Worm (Caenorhabditis elegans) whole organism, L1 larva: ENCODE data around the gene F36H9.4.

Source experiments
- C16A3.4 ChIP-seq: fragments of 150-350 bp; optimal IDR thresholded peaks from 2 replicates; lab custom pipeline; 2014; ENCODE audit warnings: missing biosample characterization, missing genetic modification characterization
- F16B12.6 ChIP-seq: fragments of 150-350 bp; optimal IDR thresholded peaks from 2 replicates; lab custom pipeline; 2014; ENCODE audit warnings: missing biosample characterization, missing genetic modification characterization
- aha-1 ChIP-seq: fragments of 150-350 bp; optimal IDR thresholded peaks from 2 replicates; lab custom pipeline; 2014; ENCODE audit warnings: missing biosample characterization, missing genetic modification characterization
- aly-2 ChIP-seq: fragments of 150-350 bp; optimal IDR thresholded peaks from 2 replicates; lab custom pipeline; 2014; ENCODE audit warnings: missing biosample characterization, missing genetic modification characterization
- blmp-1 ChIP-seq: fragments of 150-350 bp; optimal IDR thresholded peaks from 2 replicates; lab custom pipeline; 2014; ENCODE audit warnings: missing biosample characterization, missing genetic modification characterization
- ceh-82 ChIP-seq, 3 experiments: fragments of 150-350 bp in 1 of 3; sonication (generic microtip) in 2 of 3; optimal IDR thresholded peaks; 2 replicates each; lab custom pipeline; 2014 to 2017; ENCODE audit warnings: missing biosample characterization in 3 of 3, missing genetic modification characterization in 3 of 3
- ceh-88 ChIP-seq: fragments of 200-800 bp; sonication (Bioruptor generic); IDR thresholded peaks from 2 replicates; pipeline ENCODE4 v1.3.6; 2022; ENCODE audit warnings: missing genetic modification characterization, missing compliant biosample characterization
- ces-1 ChIP-seq: fragments of 150-350 bp; optimal IDR thresholded peaks from 2 replicates; lab custom pipeline; 2014; ENCODE audit warnings: missing biosample characterization, missing genetic modification reagents, missing genetic modification characterization
- dpl-1 ChIP-seq, 3 experiments: fragments of 150-350 bp in 2 of 3; sonication (generic microtip) in 1 of 3; optimal IDR thresholded peaks; 2 replicates each; lab custom pipeline; 2014 to 2017; ENCODE audit warnings: missing biosample characterization in 3 of 3, missing genetic modification characterization in 3 of 3, missing genetic modification reagents in 3 of 3
- dsc-1 ChIP-seq: sonication (generic microtip); optimal IDR thresholded peaks from 2 replicates; lab custom pipeline; 2016; ENCODE audit warnings: mild to moderate bottlenecking, missing genetic modification characterization, missing compliant biosample characterization
- efl-1 ChIP-seq, 4 experiments: fragments of 150-350 bp; optimal IDR thresholded peaks in 3 of 4; peaks in 1 of 4; 1 replicate in 1 of 4; 2 replicates in 3 of 4; lab custom pipeline; 2014; ENCODE audit warnings: missing biosample characterization in 2 of 4, missing genetic modification characterization in 2 of 4, missing genetic modification reagents in 2 of 4
- elt-2 ChIP-seq: sonication (generic microtip); optimal IDR thresholded peaks from 2 replicates; lab custom pipeline; 2016; ENCODE audit warnings: missing genetic modification characterization, mild to moderate bottlenecking, inconsistent platforms, missing compliant biosample characterization, missing genetic modification reagents
- fkh-8 ChIP-seq: sonication (generic microtip); optimal IDR thresholded peaks from 2 replicates; lab custom pipeline; 2016; ENCODE audit warnings: mild to moderate bottlenecking, missing genetic modification characterization, missing compliant biosample characterization
- hlh-17 ChIP-seq: fragments of 200-800 bp; sonication (Bioruptor generic); optimal IDR thresholded peaks from 2 replicates; lab custom pipeline; 2018; ENCODE audit warnings: missing genetic modification characterization, mild to moderate bottlenecking, missing compliant biosample characterization, moderate library complexity, borderline replicate concordance
- jun-1 ChIP-seq: fragments of 150-350 bp; optimal IDR thresholded peaks from 2 replicates; lab custom pipeline; 2014; ENCODE audit warnings: missing biosample characterization, missing genetic modification reagents, missing genetic modification characterization
- lin-14 ChIP-seq: fragments of 200-800 bp; sonication (Bioruptor generic); optimal IDR thresholded peaks from 2 replicates; lab custom pipeline; 2018; ENCODE audit warnings: mild to moderate bottlenecking, missing genetic modification characterization, moderate library complexity, missing compliant biosample characterization
- lin-35 ChIP-seq, 2 experiments: fragments of 150-350 bp; optimal IDR thresholded peaks; 2 replicates each; lab custom pipeline; 2014; ENCODE audit warnings: missing biosample characterization in 2 of 2, missing genetic modification characterization in 2 of 2, missing genetic modification reagents in 2 of 2
- lsy-2 ChIP-seq, 2 experiments: fragments of 150-350 bp; optimal IDR thresholded peaks; 2 replicates each; lab custom pipeline; 2014; ENCODE audit warnings: missing biosample characterization in 2 of 2, missing genetic modification characterization in 2 of 2
- mdl-1 ChIP-seq, 2 experiments: fragments of 150-350 bp; optimal IDR thresholded peaks; 2 replicates each; lab custom pipeline; 2014 to 2017; ENCODE audit warnings: missing biosample characterization in 2 of 2, missing genetic modification characterization in 2 of 2, inconsistent platforms in 1 of 2
- mef-2 ChIP-seq: fragments of 150-350 bp; optimal IDR thresholded peaks from 2 replicates; lab custom pipeline; 2014; ENCODE audit warnings: missing biosample characterization, missing genetic modification characterization
- nhr-11 ChIP-seq: fragments of 150-350 bp; optimal IDR thresholded peaks from 2 replicates; lab custom pipeline; 2014; ENCODE audit warnings: missing biosample characterization, missing genetic modification characterization
- nhr-19 ChIP-seq: fragments of 200-800 bp; sonication (Bioruptor generic); conservative IDR thresholded peaks from 2 replicates; pipeline ENCODE4 v1.3.6; 2022; ENCODE audit warnings: missing genetic modification characterization, missing compliant biosample characterization
- nhr-20 ChIP-seq: sonication (generic microtip); optimal IDR thresholded peaks from 2 replicates; lab custom pipeline; 2016; ENCODE audit warnings: mild to moderate bottlenecking, missing genetic modification characterization, missing compliant biosample characterization
- nhr-237 ChIP-seq: fragments of 150-350 bp; optimal IDR thresholded peaks from 2 replicates; lab custom pipeline; 2014; ENCODE audit warnings: missing biosample characterization, missing genetic modification characterization
- nhr-47 ChIP-seq: sonication (generic microtip); optimal IDR thresholded peaks from 2 replicates; lab custom pipeline; 2016; ENCODE audit warnings: mild to moderate bottlenecking, missing genetic modification characterization, moderate library complexity, missing compliant biosample characterization
- nhr-71 ChIP-seq: sonication (generic microtip); optimal IDR thresholded peaks from 2 replicates; lab custom pipeline; 2016; ENCODE audit warnings: mild to moderate bottlenecking, missing genetic modification characterization, moderate library complexity, missing compliant biosample characterization
- nhr-77 ChIP-seq: fragments of 150-350 bp; optimal IDR thresholded peaks from 2 replicates; lab custom pipeline; 2014; ENCODE audit warnings: missing biosample characterization, missing genetic modification characterization
- nhr-85 ChIP-seq: sonication (generic microtip); peaks from one replicate; lab custom pipeline; 2016; ENCODE audit warnings: missing genetic modification characterization, inconsistent platforms, missing compliant biosample characterization
- nhr-90 ChIP-seq: sonication (generic microtip); optimal IDR thresholded peaks from 2 replicates; lab custom pipeline; 2016; ENCODE audit warnings: mild to moderate bottlenecking, missing genetic modification characterization, missing compliant biosample characterization; ENCODE audit not compliant: poor library complexity
- pag-3 ChIP-seq: sonication (generic microtip); optimal IDR thresholded peaks from 2 replicates; lab custom pipeline; 2017; ENCODE audit warnings: missing genetic modification characterization, mild to moderate bottlenecking, missing compliant biosample characterization, antibody characterized with exemption, borderline replicate concordance; ENCODE audit not compliant: insufficient read depth
- pax-3 ChIP-seq: fragments of 200-800 bp; sonication (Bioruptor generic); optimal IDR thresholded peaks from 2 replicates; lab custom pipeline; 2018; ENCODE audit warnings: mild to moderate bottlenecking, missing genetic modification characterization, moderate library complexity, missing compliant biosample characterization
- rnt-1 ChIP-seq: sonication (generic microtip); optimal IDR thresholded peaks from 2 replicates; lab custom pipeline; 2016; ENCODE audit warnings: mild to moderate bottlenecking, missing genetic modification characterization, moderate library complexity, missing compliant biosample characterization
- skn-1 ChIP-seq: fragments of 150-350 bp; optimal IDR thresholded peaks from 2 replicates; lab custom pipeline; 2014; ENCODE audit warnings: missing biosample characterization, missing genetic modification characterization
- snu-23 ChIP-seq: sonication (generic microtip); optimal IDR thresholded peaks from 2 replicates; lab custom pipeline; 2016; ENCODE audit warnings: missing genetic modification characterization, missing compliant biosample characterization
- sox-4 ChIP-seq: sonication (generic microtip); optimal IDR thresholded peaks from 2 replicates; lab custom pipeline; 2016; ENCODE audit warnings: missing genetic modification characterization, missing compliant biosample characterization
- swsn-7 ChIP-seq: sonication (generic microtip); optimal IDR thresholded peaks from 2 replicates; lab custom pipeline; 2016; ENCODE audit warnings: missing genetic modification characterization, missing compliant biosample characterization
- unc-130 ChIP-seq: fragments of 150-350 bp; optimal IDR thresholded peaks from 2 replicates; lab custom pipeline; 2017; ENCODE audit warnings: missing biosample characterization, missing genetic modification characterization, inconsistent platforms
- unc-98 ChIP-seq: fragments of 200-800 bp; sonication (Bioruptor generic); IDR thresholded peaks from 2 replicates; pipeline ENCODE4 v1.3.6; 2022; ENCODE audit warnings: missing genetic modification characterization, missing compliant biosample characterization
- xbp-1 ChIP-seq: sonication (generic microtip); optimal IDR thresholded peaks from 2 replicates; lab custom pipeline; 2016; ENCODE audit warnings: missing genetic modification characterization, missing compliant biosample characterization
- zag-1 ChIP-seq: fragments of 150-350 bp; optimal IDR thresholded peaks from 2 replicates; lab custom pipeline; 2014; ENCODE audit warnings: missing biosample characterization, missing genetic modification characterization
- zip-4 ChIP-seq: fragments of 200-800 bp; sonication (Bioruptor generic); optimal IDR thresholded peaks from 2 replicates; lab custom pipeline; 2018; ENCODE audit warnings: mild to moderate bottlenecking, missing genetic modification characterization, moderate library complexity, missing compliant biosample characterization
- ztf-4 ChIP-seq: fragments of 150-350 bp; optimal IDR thresholded peaks from 2 replicates; lab custom pipeline; 2014; ENCODE audit warnings: missing biosample characterization, missing genetic modification characterization

Gene F36H9.4

DNA sequence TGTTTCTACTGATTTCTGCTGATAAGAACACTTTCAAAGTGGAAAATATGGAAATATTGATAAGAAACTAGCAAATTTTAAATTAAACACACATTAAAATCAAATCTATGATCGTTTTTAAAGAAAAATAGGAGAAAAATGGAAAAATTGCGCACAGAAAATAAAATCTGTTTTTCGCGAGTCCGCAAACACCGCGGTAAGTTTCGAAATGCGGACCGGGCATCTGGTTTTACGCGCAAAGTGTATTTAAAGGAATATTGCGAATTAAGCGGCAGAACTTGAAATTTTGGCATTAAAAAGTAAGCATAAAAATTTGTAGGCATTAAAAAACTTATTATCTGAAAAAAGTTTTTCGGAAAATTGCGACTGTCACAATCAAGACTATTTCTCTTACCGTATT is 5.9 kb downstream of the F36H9.4 start (continued):
- no peak for TF ChIP-seq ztf-4
- TF ChIP-seq nhr-19 = no peak
- TF ChIP-seq skn-1 (tag; lab: Kevin White, UChicago) = no peak
- TF ChIP-seq elt-2 (tag; lab: Kevin White, UChicago) = no peak
- no peak for TF ChIP-seq aly-2 (tag; lab: Kevin White, UChicago)
- no peak for TF ChIP-seq rnt-1 (tag; lab: Kevin White, UChicago)
- TF ChIP-seq, all 84 proteins: peak for 10

DNA sequence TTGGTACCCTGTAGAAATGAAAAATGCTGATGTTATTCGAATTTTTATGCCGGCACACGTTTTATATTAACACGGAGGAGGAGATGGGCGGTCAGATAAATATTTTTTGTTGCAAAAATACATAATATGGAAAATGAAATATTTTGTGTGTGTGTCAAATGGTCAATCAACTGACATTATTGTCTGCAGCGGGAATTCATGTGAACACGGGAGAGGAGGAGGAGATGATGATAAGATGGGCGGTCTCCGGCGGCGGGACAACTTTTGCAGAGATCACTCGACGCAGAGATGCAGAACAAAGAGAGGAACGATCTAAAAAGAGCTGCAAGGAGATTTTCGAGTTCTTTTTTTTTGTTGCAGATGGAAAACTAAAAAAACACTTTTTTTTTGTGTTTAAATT is 7.3 kb downstream of the F36H9.4 start, which contains the start of gene dhs-13:
dhs-13 (minus strand) TSS at position 8 of the 400 bp plus-strand sequence.
- TF ChIP-seq blmp-1 (tag; lab: Kevin White, UChicago) (peak; percentile 43), xbp-1 (no peak), nhr-20 (peak; percentile 55), nhr-85 (peak; percentile 70), zag-1 (tag; lab: Kevin White, UChicago) (no peak), aly-2 (tag; lab: Kevin White, UChicago) (no peak), nhr-237 (tag; lab: Kevin White, UChicago) (no peak), F16B12.6 (tag; lab: Kevin White, UChicago) (no peak), lin-14 (GFP tag; lab: Kevin White, UChicago) (peak; percentile 90), ztf-4 (no peak), efl-1 (optimal IDR thresholded peaks at IDR 0.05; lab: Kevin White, UChicago) (no peak), efl-1 (GFP tag; optimal IDR thresholded peaks at IDR 0.05 in 1 of 2; lab: Kevin White, UChicago) (no peak), unc-130 (tag; lab: Kevin White, UChicago) (peak; percentile 41), unc-98 (GFP tag; lab: Robert Waterston, UW) (no peak), nhr-77 (tag; lab: Kevin White, UChicago) (no peak), dsc-1 (tag; lab: Kevin White, UChicago) (no peak), mdl-1 (tag; optimal IDR thresholded peaks at IDR 0.05; lab: Kevin White, UChicago) (peak in 1 of 2 experiments; percentile 39), aha-1 (tag; lab: Kevin White, UChicago) (no peak), mef-2 (no peak), nhr-90 (no peak), rnt-1 (tag; lab: Kevin White, UChicago) (no peak), sox-4 (tag; lab: Kevin White, UChicago) (no peak), nhr-47 (tag; lab: Kevin White, UChicago) (no peak), elt-2 (tag; lab: Kevin White, UChicago) (peak; percentile 14), ces-1 (GFP tag; lab: Kevin White, UChicago) (no peak), nhr-71 (tag; lab: Kevin White, UChicago) (peak; percentile 49), skn-1 (tag; lab: Kevin White, UChicago) (peak; percentile 17), ceh-88 (GFP tag; lab: Robert Waterston, UW) (no peak), zip-4 (GFP tag; lab: Kevin White, UChicago) (no peak), nhr-11 (tag; lab: Kevin White, UChicago) (no peak), C16A3.4 (tag; lab: Kevin White, UChicago) (peak; percentile 11), snu-23 (GFP tag; lab: Kevin White, UChicago) (peak; percentile 54), jun-1 (tag; lab: Kevin White, UChicago) (no peak), swsn-7 (tag; lab: Kevin White, UChicago) (no peak), fkh-8 (no peak), pag-3 (no peak), lsy-2 (tag; optimal IDR thresholded peaks at IDR 0.05; lab: Kevin White, UChicago) (no peak), hlh-17 (GFP tag; lab: Kevin White, UChicago) (no peak), pax-3 (tag; lab: Kevin White, UChicago) (no peak), lin-35 (GFP tag; optimal IDR thresholded peaks at IDR 0.05; lab: Kevin White, UChicago) (peak in 1 of 2 experiments; percentile 41), dpl-1 (GFP tag; optimal IDR thresholded peaks at IDR 0.05; lab: Kevin White, UChicago) (peak in 1 of 3 experiments; percentile 6), ceh-82 (tag; optimal IDR thresholded peaks at IDR 0.05; lab: Kevin White, UChicago) (no peak)
